Fruit fly (Drosophila melanogaster): ENCODE measurements around the gene Dref.

DNA sequence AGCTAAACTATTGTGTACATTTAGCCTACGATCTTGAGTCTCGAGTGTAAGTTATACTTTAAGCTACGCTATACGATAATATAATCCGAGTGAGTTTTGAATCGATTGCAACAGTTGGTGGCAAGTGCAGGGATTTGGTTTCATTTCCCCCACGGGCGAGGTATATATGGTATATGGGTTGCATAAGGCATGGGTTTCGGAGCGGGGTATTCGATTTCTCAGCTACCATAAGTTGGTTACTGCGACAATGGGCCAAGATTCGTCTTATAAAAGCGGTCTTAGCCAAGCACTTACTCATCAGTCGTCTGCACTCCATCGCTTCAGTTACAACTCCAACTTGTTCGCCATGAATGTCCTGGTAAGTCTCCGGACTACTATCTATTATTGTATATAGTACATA lies 36.7 kb downstream of the Dref start, which contains the start of gene CG42367:
- no peak for TF ChIP-seq CTCF (optimal IDR thresholded peaks at IDR 0.05)
- no peak for TF ChIP-seq CG8478 (optimal IDR thresholded peaks at IDR 0.05)

All from S2 (cell line).